Worm (Caenorhabditis elegans): ENCODE data around the gene hpo-10.

The hpo-10 gene

DNA sequence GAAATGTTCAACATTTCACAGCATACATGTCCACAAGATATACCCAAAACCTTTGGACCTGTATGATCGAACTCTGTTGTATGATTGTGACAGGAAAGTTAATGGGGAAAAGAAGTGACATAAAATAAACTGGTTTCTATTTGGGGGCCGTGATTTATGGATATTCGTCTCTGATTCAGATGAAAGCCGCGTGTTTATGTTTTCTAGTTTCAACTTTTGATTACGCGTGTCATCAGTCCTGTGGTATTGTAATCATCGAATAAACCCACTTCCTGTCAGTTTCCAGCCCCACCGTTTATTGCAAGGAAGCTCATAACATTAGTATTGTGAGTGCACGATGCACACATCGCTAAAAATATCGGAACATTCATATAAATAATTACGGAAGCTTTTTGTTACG, 42.9 kb downstream of the hpo-10 start:
- peak; percentile 74 for TF ChIP-seq nhr-23 (tag; optimal IDR thresholded peaks at IDR 0.05)
- peak; percentile 74 for TF ChIP-seq nhr-25 (tag; optimal IDR thresholded peaks at IDR 0.05)
- peak; percentile 68 for TF ChIP-seq nhr-43 (tag; optimal IDR thresholded peaks at IDR 0.05; ENCODE audit: poor library complexity, severe bottlenecking)
- no peak for TF ChIP-seq ztf-11 (tag; optimal IDR thresholded peaks at IDR 0.05)

- no peak for TF ChIP-seq unc-62 (GFP tag; optimal IDR thresholded peaks at IDR 0.05)
- TF ChIP-seq lin-15B (tag; optimal IDR thresholded peaks at IDR 0.05), result peak; percentile 82
- peak; percentile 21 for TF ChIP-seq pqm-1 (tag; optimal IDR thresholded peaks at IDR 0.05)
- TF ChIP-seq elt-1 (tag; optimal IDR thresholded peaks at IDR 0.05), result no peak
- TF ChIP-seq elt-2 (tag; optimal IDR thresholded peaks at IDR 0.05), result peak; percentile 16
- peak; percentile 65 for TF ChIP-seq lin-39 (tag; optimal IDR thresholded peaks at IDR 0.05)
- TF ChIP-seq elt-3 (tag; optimal IDR thresholded peaks at IDR 0.05), result no peak
- peak; percentile 37 for TF ChIP-seq nhr-43 (tag; optimal IDR thresholded peaks at IDR 0.05; ENCODE audit: poor library complexity, severe bottlenecking)
- TF ChIP-seq tbx-2 (tag; optimal IDR thresholded peaks at IDR 0.05), result no peak
- TF ChIP-seq ceh-28 (tag; optimal IDR thresholded peaks at IDR 0.05), result no peak
- peak; percentile 64 for TF ChIP-seq nfya-1 (tag; optimal IDR thresholded peaks at IDR 0.05; ENCODE audit: insufficient read depth)
- TF ChIP-seq fkh-2 (tag; optimal IDR thresholded peaks at IDR 0.05), result no peak
- TF ChIP-seq nhr-25 (tag; optimal IDR thresholded peaks at IDR 0.05), result peak; percentile 49
- TF ChIP-seq sea-2 (GFP tag; optimal IDR thresholded peaks at IDR 0.05), result no peak
- TF ChIP-seq hmg-11 (tag; optimal IDR thresholded peaks at IDR 0.05), result peak; percentile 62
- no peak for TF ChIP-seq daf-12 (tag; optimal IDR thresholded peaks at IDR 0.05)
- peak; percentile 82 for TF ChIP-seq pha-4 (tag; optimal IDR thresholded peaks at IDR 0.05)
- no peak for TF ChIP-seq nhr-12 (tag; optimal IDR thresholded peaks at IDR 0.05)
- TF ChIP-seq nhr-23 (tag; optimal IDR thresholded peaks at IDR 0.05), result peak; percentile 59
- TF ChIP-seq snpc-4 (tag; optimal IDR thresholded peaks at IDR 0.05), result peak; percentile 22
- TF ChIP-seq ama-1 (optimal IDR thresholded peaks at IDR 0.05), result no peak
- TF ChIP-seq nhr-237 (tag; optimal IDR thresholded peaks at IDR 0.05), result no peak
- TF ChIP-seq ztf-4 (tag; optimal IDR thresholded peaks at IDR 0.05), result no peak
Observed at ce11 chrIII:5925724-5926123, 46.4 kb downstream of the hpo-10 start, which contains the start of the genes dnc-2 and bcl-7. dnc-2 (minus strand) TSS chrIII:5925756. bcl-7 (plus strand) TSS chrIII:5926086.

DNA sequence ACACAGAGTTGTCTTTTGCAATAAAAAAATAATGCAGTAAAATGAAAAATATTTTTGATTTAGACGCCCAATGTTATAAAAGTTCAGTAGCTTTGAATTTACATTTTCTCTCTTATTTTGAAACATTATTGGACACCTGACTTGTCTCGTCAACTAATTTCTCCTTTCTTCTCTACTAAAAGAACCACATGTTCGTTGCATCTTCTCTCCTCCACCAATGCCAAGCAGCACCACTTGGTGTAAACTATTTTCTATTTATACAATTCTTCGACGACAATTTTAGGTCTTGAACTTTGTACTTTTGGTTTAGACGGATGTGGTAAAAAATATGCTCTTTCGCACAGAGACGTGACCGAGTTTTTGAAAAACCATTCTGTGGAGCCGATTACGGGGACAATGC, 51.4 kb downstream of the hpo-10 start:
- TF ChIP-seq ama-1 (optimal IDR thresholded peaks at IDR 0.05), result no peak
- peak; percentile 30 for TF ChIP-seq nfya-1 (tag; optimal IDR thresholded peaks at IDR 0.05; ENCODE audit: insufficient read depth)

DNA sequence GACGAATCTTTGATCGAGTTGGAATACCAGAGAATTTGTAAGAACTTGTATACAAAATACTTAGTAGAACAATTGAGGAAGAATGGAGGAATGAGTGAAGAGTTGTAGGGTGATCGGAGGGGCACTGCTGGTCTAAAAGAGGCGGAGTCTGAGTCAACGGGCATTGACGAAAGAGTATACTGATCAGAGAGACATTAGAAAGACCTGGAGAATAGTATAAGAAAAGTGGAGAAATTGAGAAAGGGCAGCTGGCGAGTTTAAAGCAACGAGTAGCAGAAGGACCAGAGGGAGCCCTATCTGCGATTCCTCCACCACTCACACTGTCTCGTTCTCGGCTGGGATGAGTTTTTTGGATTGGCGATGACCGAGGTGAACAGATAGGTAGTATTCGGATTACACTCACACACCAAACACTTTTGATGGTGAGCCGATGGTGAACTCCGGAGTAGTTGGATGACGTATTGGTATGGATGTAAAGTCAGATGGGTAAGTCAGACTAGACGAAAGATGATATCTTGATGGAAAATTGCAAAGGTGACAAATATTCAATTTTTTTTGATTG, 52.2 kb downstream of the hpo-10 start, which contains the start of gene EGAP1.5:
Gene EGAP1.5 (plus strand): TSS at position 289 of the 562 bp plus-strand sequence.
- TF ChIP-seq pqm-1 (tag; optimal IDR thresholded peaks at IDR 0.05) (no peak), nfya-1 (tag; optimal IDR thresholded peaks at IDR 0.05; ENCODE audit: insufficient read depth) (peak; percentile 20)

Measured in whole organism, L3 larva.